Worm (Caenorhabditis elegans) whole organism, late embryonic: ENCODE data around the gene C08E3.14.
"Not testable (repeated sequence)": the region's sequence is repeated elsewhere in the genome, so short reads cannot be mapped to it uniquely, and the experiment has no call there.

Experiments used
- C08G9.2 ChIP-seq: sonication (generic microtip); optimal IDR thresholded peaks from 2 replicates; lab custom pipeline; 2016; ENCODE audit warnings: mild to moderate bottlenecking, missing genetic modification characterization, moderate library complexity, missing compliant biosample characterization
- F13H6.1 ChIP-seq: sonication (generic microtip); optimal IDR thresholded peaks from 2 replicates; lab custom pipeline; 2016; ENCODE audit warnings: missing genetic modification characterization, missing compliant biosample characterization
- K09A11.1 ChIP-seq: sonication (generic microtip); optimal IDR thresholded peaks from 2 replicates; lab custom pipeline; 2017; ENCODE audit warnings: antibody characterized with exemption, mild to moderate bottlenecking, missing genetic modification characterization, missing compliant biosample characterization; ENCODE audit not compliant: insufficient read depth
- T23F11.4 ChIP-seq: fragments of 200-800 bp; sonication (Bioruptor generic); optimal IDR thresholded peaks from 2 replicates; lab custom pipeline; 2018; ENCODE audit warnings: mild to moderate bottlenecking, missing genetic modification characterization, missing compliant biosample characterization
- ceh-14 ChIP-seq: sonication (generic microtip); optimal IDR thresholded peaks from 2 replicates; lab custom pipeline; 2016; ENCODE audit warnings: missing genotype, missing genetic modification characterization, missing compliant biosample characterization
- ceh-18 ChIP-seq: sonication (generic microtip); optimal IDR thresholded peaks from 2 replicates; lab custom pipeline; 2016; ENCODE audit warnings: missing genetic modification characterization, missing compliant biosample characterization
- ceh-2 ChIP-seq: sonication (generic microtip); optimal IDR thresholded peaks from 2 replicates; lab custom pipeline; 2016; ENCODE audit warnings: missing genotype, missing genetic modification characterization, missing compliant biosample characterization
- ceh-34 ChIP-seq: sonication (generic microtip); optimal IDR thresholded peaks from 2 replicates; lab custom pipeline; 2016; ENCODE audit warnings: mild to moderate bottlenecking, missing genetic modification characterization, missing compliant biosample characterization
- ceh-45 ChIP-seq: fragments of 200-800 bp; sonication (Bioruptor generic); IDR thresholded peaks from 2 replicates; pipeline ENCODE4 v1.3.6; 2022; ENCODE audit warnings: missing genetic modification reagents, missing genetic modification characterization, missing compliant biosample characterization
- ceh-48 ChIP-seq: sonication (generic microtip); optimal IDR thresholded peaks from 2 replicates; lab custom pipeline; 2016; ENCODE audit warnings: missing genetic modification characterization, inconsistent platforms, missing compliant biosample characterization
- che-1 ChIP-seq: sonication (generic microtip); optimal IDR thresholded peaks from 2 replicates; lab custom pipeline; 2016; ENCODE audit warnings: mild to moderate bottlenecking, missing genetic modification characterization, missing compliant biosample characterization
- elt-2 ChIP-seq: sonication (generic microtip); optimal IDR thresholded peaks from 2 replicates; lab custom pipeline; 2016; ENCODE audit warnings: missing genetic modification reagents, missing genetic modification characterization, missing compliant biosample characterization
- eyg-1 ChIP-seq: sonication (generic microtip); optimal IDR thresholded peaks from 2 replicates; lab custom pipeline; 2016; ENCODE audit warnings: missing genotype, missing genetic modification characterization, missing compliant biosample characterization
- gmeb-2 ChIP-seq: sonication (generic microtip); optimal IDR thresholded peaks from 2 replicates; lab custom pipeline; 2016; ENCODE audit warnings: missing genetic modification characterization, inconsistent platforms, missing compliant biosample characterization
- hlh-6 ChIP-seq: sonication (generic microtip); optimal IDR thresholded peaks from 2 replicates; lab custom pipeline; 2016; ENCODE audit warnings: missing genotype, missing genetic modification characterization, missing compliant biosample characterization
- hlh-8 ChIP-seq: sonication (generic microtip); optimal IDR thresholded peaks from 2 replicates; lab custom pipeline; 2016; ENCODE audit warnings: missing genotype, missing genetic modification characterization, missing compliant biosample characterization
- mec-3 ChIP-seq: sonication (generic microtip); optimal IDR thresholded peaks from 2 replicates; lab custom pipeline; 2016; ENCODE audit warnings: borderline replicate concordance, missing genetic modification characterization, missing compliant biosample characterization
- nhr-11 ChIP-seq: fragments of 150-350 bp; optimal IDR thresholded peaks from 2 replicates; lab custom pipeline; 2014; ENCODE audit warnings: missing biosample characterization, missing genetic modification characterization
- nhr-232 ChIP-seq: sonication (generic microtip); optimal IDR thresholded peaks from 2 replicates; lab custom pipeline; 2016; ENCODE audit warnings: missing genetic modification characterization, missing compliant biosample characterization
- npax-4 ChIP-seq: sonication (generic microtip); optimal IDR thresholded peaks from 2 replicates; lab custom pipeline; 2016; ENCODE audit warnings: missing genetic modification characterization, missing compliant biosample characterization
- odd-2 ChIP-seq: sonication (generic microtip); optimal IDR thresholded peaks from 2 replicates; lab custom pipeline; 2017; ENCODE audit warnings: antibody characterized with exemption, mild to moderate bottlenecking, missing genetic modification characterization, missing compliant biosample characterization
- pax-1 ChIP-seq: fragments of 150-350 bp; optimal IDR thresholded peaks from 2 replicates; lab custom pipeline; 2014; ENCODE audit warnings: missing biosample characterization, missing genetic modification characterization
- pqm-1 ChIP-seq: sonication (generic microtip); optimal IDR thresholded peaks from 2 replicates; lab custom pipeline; 2016; ENCODE audit warnings: missing genetic modification characterization, missing compliant biosample characterization
- pros-1 ChIP-seq: fragments of 150-350 bp; optimal IDR thresholded peaks from 2 replicates; lab custom pipeline; 2014; ENCODE audit warnings: missing biosample characterization, missing genetic modification reagents, missing genetic modification characterization
- ref-2 ChIP-seq: sonication (generic microtip); optimal IDR thresholded peaks from 2 replicates; lab custom pipeline; 2016; ENCODE audit warnings: missing genetic modification characterization, missing compliant biosample characterization
- rnt-1 ChIP-seq: sonication (generic microtip); optimal IDR thresholded peaks from 2 replicates; lab custom pipeline; 2016; ENCODE audit warnings: missing genetic modification characterization, missing compliant biosample characterization
- sdc-2 ChIP-seq: sonication (generic microtip); optimal IDR thresholded peaks from 2 replicates; lab custom pipeline; 2016; ENCODE audit warnings: missing genotype, missing genetic modification characterization, missing compliant biosample characterization
- unc-3 ChIP-seq, 2 experiments: fragments of 200-800 bp in 1 of 2; sonication (Bioruptor generic) in 1 of 2; sonication (generic microtip) in 1 of 2; conservative IDR thresholded peaks in 1 of 2; optimal IDR thresholded peaks in 1 of 2; 2 replicates each; pipeline versions ENCODE4 v1.3.6 to Lab custom; 2016 to 2022; ENCODE audit warnings: missing compliant biosample characterization in 2 of 2, missing genetic modification characterization in 2 of 2, missing genetic modification reagents in 1 of 2
- unc-42 ChIP-seq: sonication (generic microtip); optimal IDR thresholded peaks from 2 replicates; lab custom pipeline; 2016; ENCODE audit warnings: missing genotype, missing genetic modification characterization, missing compliant biosample characterization
- ztf-16 ChIP-seq: sonication (generic microtip); optimal IDR thresholded peaks from 2 replicates; lab custom pipeline; 2017; ENCODE audit warnings: missing genetic modification characterization, missing compliant biosample characterization

C08E3.14 gene

ce11 chrII:1627783-1628182, 2.0 kb downstream of the C08E3.14 start, which contains the start of gene C08E3.15:
TSS of gene C08E3.15 (minus strand) at chrII:1627883.
- not testable (repeated sequence) for TF ChIP-seq ceh-18 (tag; lab: Kevin White, UChicago); pax-1; odd-2 (tag; lab: Kevin White, UChicago)

- TF ChIP-seq hlh-6; nhr-11; sdc-2 (tag; lab: Kevin White, UChicago): not testable (repeated sequence)
Measured at ce11 chrII:1632216-1632615, 6.5 kb downstream of the C08E3.14 start, which contains the start of gene C08E3.13. TSS of gene C08E3.13 (minus strand) at chrII:1632316.

- not testable (repeated sequence) for TF ChIP-seq ceh-45 (GFP tag; lab: Robert Waterston, UW); C08G9.2 (tag; lab: Kevin White, UChicago); pax-1
Measured at ce11 chrII:1633490-1633889, 7.7 kb downstream of the C08E3.14 start, which contains the start of gene C08E3.1. TSS of gene C08E3.1 (plus strand) at chrII:1633790.

DNA sequence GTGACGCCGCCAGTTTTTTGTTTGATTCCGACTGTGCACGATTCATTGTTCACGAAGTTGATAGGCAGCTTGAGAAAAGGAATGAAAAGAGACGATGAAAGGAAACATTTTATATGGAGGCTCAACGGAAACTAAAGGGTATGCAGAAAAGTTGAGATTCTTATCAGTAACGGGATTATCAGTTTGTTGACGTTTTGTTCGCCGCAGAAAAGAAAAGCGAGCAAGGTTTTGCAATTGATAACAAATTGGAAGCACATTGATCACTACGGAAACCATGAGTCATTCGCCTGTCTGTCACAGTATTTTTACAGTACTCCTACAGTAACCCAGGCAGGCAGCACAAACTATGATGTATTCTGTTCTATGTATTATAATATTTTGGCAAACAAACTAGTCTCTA, 10.2 kb downstream of the C08E3.14 start:
- TF ChIP-seq che-1 (tag; lab: Kevin White, UChicago): no peak
- TF ChIP-seq, all 69 proteins: peak for 0

DNA sequence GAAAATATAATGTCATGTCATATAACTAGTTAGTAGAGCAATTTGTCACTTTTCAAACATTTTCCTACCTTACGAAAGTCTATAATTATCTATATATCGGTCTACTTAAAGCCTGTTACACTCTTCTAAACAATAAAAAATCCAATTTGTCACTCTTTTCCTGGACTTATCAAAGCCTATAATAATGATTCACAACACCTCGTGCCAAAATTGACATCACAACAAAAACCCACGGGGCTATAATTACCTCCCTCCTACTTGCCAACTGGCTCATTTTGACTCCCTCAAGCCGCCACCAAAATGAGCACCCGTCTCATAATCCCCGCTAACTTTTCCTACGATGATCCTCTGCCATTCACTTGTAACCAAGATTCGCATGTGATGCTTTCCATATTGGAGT, 10.6 kb downstream of the C08E3.14 start, which contains the start of gene srg-20:
Gene srg-20, plus strand, starts transcription at position 301 of the 400 bp plus-strand sequence.
- not testable (repeated sequence) for TF ChIP-seq elt-2, nhr-232, ceh-2 (tag; lab: Kevin White, UChicago)

ce11 chrII:1640496-1640895, 14.7 kb downstream of the C08E3.14 start, which contains the start of gene srh-72:
TSS of gene srh-72 (minus strand) at chrII:1640596.
- no peak for TF ChIP-seq mec-3 (tag; lab: Kevin White, UChicago)
- no peak for TF ChIP-seq npax-4
- TF ChIP-seq F13H6.1 (tag; lab: Kevin White, UChicago): no peak
- no peak for TF ChIP-seq gmeb-2 (tag; lab: Kevin White, UChicago)
- TF ChIP-seq K09A11.1 (tag; lab: Kevin White, UChicago): no peak
- TF ChIP-seq che-1 (tag; lab: Kevin White, UChicago): no peak
- TF ChIP-seq T23F11.4 (GFP tag; lab: Kevin White, UChicago): no peak
- TF ChIP-seq ref-2 (tag; lab: Kevin White, UChicago): no peak
- no peak for TF ChIP-seq pros-1

- TF ChIP-seq ztf-16 (tag; lab: Kevin White, UChicago) (no peak), pax-1 (no peak), ceh-14 (tag; lab: Kevin White, UChicago) (no peak), unc-3 (GFP tag; conservative IDR thresholded peaks at IDR 0.05; lab: Robert Waterston, UW) (no peak), unc-3 (tag; optimal IDR thresholded peaks at IDR 0.05; lab: Kevin White, UChicago) (no peak), rnt-1 (tag; lab: Kevin White, UChicago) (no peak), unc-42 (tag; lab: Kevin White, UChicago) (no peak), hlh-8 (tag; lab: Kevin White, UChicago) (no peak), ceh-48 (tag; lab: Kevin White, UChicago) (no peak), pqm-1 (tag; lab: Kevin White, UChicago) (no peak), ceh-34 (tag; lab: Kevin White, UChicago) (no peak), eyg-1 (tag; lab: Kevin White, UChicago) (no peak)
Measured at ce11 chrII:1644777-1645348, 19.1 kb downstream of the C08E3.14 start, which contains the start of gene ZC204.6. TSS of gene ZC204.6 (minus strand) at chrII:1644827.
